Fruit fly (Drosophila melanogaster) whole organism, prepupa: ENCODE results near the gene awd.

ENCODE experiments used
- CG10631 ChIP-seq: fragments of 200-800 bp; sonication (Bioruptor generic); optimal IDR thresholded peaks from 2 replicates; lab custom pipeline; 2016; ENCODE audit warnings: missing biosample characterization, missing genetic modification characterization
- CG10669 ChIP-seq: fragments of 200-800 bp; sonication (Bioruptor generic); optimal IDR thresholded peaks from 3 replicates; lab custom pipeline; 2018; ENCODE audit warnings: missing biosample characterization, mild to moderate bottlenecking, missing genetic modification characterization, moderate library complexity
- CG11294 ChIP-seq: fragments of 200-800 bp; sonication (Bioruptor generic); IDR thresholded peaks from 2 replicates; pipeline ENCODE4 v1.3.6; 2022; ENCODE audit warnings: missing biosample characterization, missing genetic modification characterization
- CG11902 ChIP-seq: fragments of 200-800 bp; sonication (Bioruptor generic); optimal IDR thresholded peaks from 3 replicates; lab custom pipeline; 2016; ENCODE audit warnings: missing biosample characterization, missing genetic modification characterization
- CG15336 ChIP-seq: fragments of 200-800 bp; sonication (Bioruptor generic); IDR thresholded peaks from 2 replicates; pipeline ENCODE4 v1.3.6; 2022; ENCODE audit warnings: missing biosample characterization, missing genetic modification characterization
- CG1621 ChIP-seq: fragments of 200-800 bp; sonication (Bioruptor generic); optimal IDR thresholded peaks from 3 replicates; lab custom pipeline; 2018; ENCODE audit warnings: missing biosample characterization, mild to moderate bottlenecking, missing genetic modification characterization
- CG16779 ChIP-seq: fragments of 200-800 bp; sonication (Bioruptor generic); optimal IDR thresholded peaks from 3 replicates; lab custom pipeline; 2017; ENCODE audit warnings: missing biosample characterization, mild to moderate bottlenecking, missing genetic modification characterization
- CG3032 ChIP-seq: fragments of 200-800 bp; optimal IDR thresholded peaks from 2 replicates; lab custom pipeline; 2019; ENCODE audit warnings: missing biosample characterization, mild to moderate bottlenecking, missing genetic modification characterization, moderate library complexity
- CG31627 ChIP-seq: fragments of 200-800 bp; sonication (Bioruptor generic); optimal IDR thresholded peaks from 3 replicates; lab custom pipeline; 2016; ENCODE audit warnings: missing biosample characterization, missing genetic modification characterization
- CG34406 ChIP-seq: fragments of 200-800 bp; sonication (Bioruptor generic); optimal IDR thresholded peaks from 3 replicates; lab custom pipeline; 2016; ENCODE audit warnings: missing biosample characterization, missing genetic modification characterization
- CG3919 ChIP-seq: fragments of 200-800 bp; sonication (Bioruptor generic); optimal IDR thresholded peaks from 3 replicates; lab custom pipeline; 2016; ENCODE audit warnings: missing biosample characterization, missing genetic modification characterization
- CG6163 ChIP-seq: fragments of 200-800 bp; sonication (Bioruptor generic); IDR thresholded peaks from 3 replicates; pipeline ENCODE4 v1.3.6; 2022; ENCODE audit warnings: missing biosample characterization, missing genetic modification characterization
- CG6276 ChIP-seq: fragments of 200-800 bp; sonication (Bioruptor generic); optimal IDR thresholded peaks from 2 replicates; lab custom pipeline; 2017; ENCODE audit warnings: missing biosample characterization, mild to moderate bottlenecking, missing genetic modification characterization
- CG6792 ChIP-seq: fragments of 200-800 bp; sonication (Bioruptor generic); optimal IDR thresholded peaks from 3 replicates; lab custom pipeline; 2016; ENCODE audit warnings: missing biosample characterization, missing genetic modification characterization
- CG6854 ChIP-seq: fragments of 200-800 bp; sonication (Bioruptor generic); optimal IDR thresholded peaks from 2 replicates; lab custom pipeline; 2017; ENCODE audit warnings: missing biosample characterization, mild to moderate bottlenecking, missing genetic modification characterization
- CG7368 ChIP-seq: fragments of 200-800 bp; sonication (Bioruptor generic); optimal IDR thresholded peaks from 3 replicates; lab custom pipeline; 2016; ENCODE audit warnings: missing biosample characterization, missing genetic modification characterization
- CG8119 ChIP-seq: fragments of 200-800 bp; sonication (Bioruptor generic); IDR thresholded peaks from 3 replicates; pipeline ENCODE4 v1.3.6; 2022; ENCODE audit warnings: missing biosample characterization, missing genetic modification characterization
- CG8319 ChIP-seq: fragments of 200-800 bp; sonication (Bioruptor generic); optimal IDR thresholded peaks from 3 replicates; lab custom pipeline; 2016; ENCODE audit warnings: missing biosample characterization, missing genetic modification characterization
- CG8632 ChIP-seq: fragments of 200-800 bp; sonication (Bioruptor generic); optimal IDR thresholded peaks from 3 replicates; lab custom pipeline; 2016; ENCODE audit warnings: missing biosample characterization, missing genetic modification characterization
- CG9139 ChIP-seq: fragments of 200-800 bp; sonication (Bioruptor generic); optimal IDR thresholded peaks from 3 replicates; lab custom pipeline; 2017; ENCODE audit warnings: missing biosample characterization, mild to moderate bottlenecking, missing genetic modification characterization
- Eip93F ChIP-seq: fragments of 200-800 bp; sonication (Bioruptor generic); optimal IDR thresholded peaks from 2 replicates; lab custom pipeline; 2016; ENCODE audit warnings: missing biosample characterization, mild to moderate bottlenecking, missing genetic modification characterization
- Ets96B ChIP-seq: fragments of 200-800 bp; optimal IDR thresholded peaks from 2 replicates; lab custom pipeline; 2019; ENCODE audit warnings: missing biosample characterization, mild to moderate bottlenecking, missing genetic modification characterization, moderate library complexity
- Hr39 ChIP-seq: fragments of 200-800 bp; sonication (Bioruptor generic); optimal IDR thresholded peaks from 2 replicates; lab custom pipeline; 2016; ENCODE audit warnings: missing biosample characterization, missing genetic modification characterization
- Hr4 ChIP-seq: fragments of 200-800 bp; sonication (Bioruptor generic); optimal IDR thresholded peaks from 3 replicates; lab custom pipeline; 2016; ENCODE audit warnings: missing biosample characterization, missing genetic modification characterization
- Lpt ChIP-seq: fragments of 200-800 bp; sonication (Bioruptor generic); optimal IDR thresholded peaks from 3 replicates; lab custom pipeline; 2016; ENCODE audit warnings: missing biosample characterization, missing genetic modification characterization
- Met ChIP-seq: fragments of 200-800 bp; sonication (Bioruptor generic); optimal IDR thresholded peaks from 3 replicates; lab custom pipeline; 2016; ENCODE audit warnings: missing biosample characterization, missing genetic modification characterization
- OdsH ChIP-seq: fragments of 200-800 bp; sonication (Bioruptor generic); optimal IDR thresholded peaks from 3 replicates; lab custom pipeline; 2016; ENCODE audit warnings: missing biosample characterization, missing genetic modification characterization
- Sox102F ChIP-seq: fragments of 200-800 bp; sonication (Bioruptor generic); optimal IDR thresholded peaks from 2 replicates; lab custom pipeline; 2016; ENCODE audit warnings: missing biosample characterization, mild to moderate bottlenecking, missing genetic modification characterization
- Sox14 ChIP-seq: fragments of 200-800 bp; sonication (Bioruptor generic); optimal IDR thresholded peaks from 3 replicates; lab custom pipeline; 2016; ENCODE audit warnings: missing biosample characterization, missing genetic modification characterization
- achi ChIP-seq: fragments of 200-800 bp; sonication (Bioruptor generic); optimal IDR thresholded peaks from 3 replicates; lab custom pipeline; 2016; ENCODE audit warnings: missing biosample characterization, missing genetic modification characterization
- acj6 ChIP-seq: fragments of 200-800 bp; sonication (Bioruptor generic); optimal IDR thresholded peaks from 3 replicates; lab custom pipeline; 2016; ENCODE audit warnings: missing biosample characterization, missing genetic modification characterization
- cyc ChIP-seq: fragments of 200-800 bp; sonication (Bioruptor generic); optimal IDR thresholded peaks from 3 replicates; lab custom pipeline; 2016; ENCODE audit warnings: missing biosample characterization, missing genetic modification characterization
- dac ChIP-seq: fragments of 200-800 bp; sonication (Bioruptor generic); optimal IDR thresholded peaks from 2 replicates; lab custom pipeline; 2017; ENCODE audit warnings: missing biosample characterization, mild to moderate bottlenecking, missing genetic modification characterization
- dsx ChIP-seq: fragments of 200-800 bp; optimal IDR thresholded peaks from 3 replicates; lab custom pipeline; 2019; ENCODE audit warnings: missing biosample characterization, mild to moderate bottlenecking, missing genetic modification characterization, moderate library complexity; ENCODE audit not compliant: poor library complexity, severe bottlenecking
- eg ChIP-seq: fragments of 200-800 bp; sonication (Bioruptor generic); IDR thresholded peaks from 3 replicates; pipeline ENCODE4 v1.3.6; 2022; ENCODE audit warnings: missing biosample characterization, missing genetic modification characterization
- fd59A ChIP-seq: fragments of 200-800 bp; sonication (Bioruptor generic); optimal IDR thresholded peaks from 2 replicates; lab custom pipeline; 2017; ENCODE audit warnings: missing biosample characterization, mild to moderate bottlenecking, missing genetic modification characterization, missing genetic modification reagents
- fkh ChIP-seq: fragments of 200-800 bp; sonication (Bioruptor generic); optimal IDR thresholded peaks from 3 replicates; lab custom pipeline; 2017; ENCODE audit warnings: missing biosample characterization, mild to moderate bottlenecking, missing genetic modification characterization, moderate library complexity
- lz ChIP-seq: fragments of 200-800 bp; sonication (Bioruptor generic); optimal IDR thresholded peaks from 3 replicates; lab custom pipeline; 2016; ENCODE audit warnings: missing biosample characterization, missing genetic modification characterization
- net ChIP-seq: fragments of 200-800 bp; sonication (Bioruptor generic); optimal IDR thresholded peaks from 3 replicates; lab custom pipeline; 2016; ENCODE audit warnings: missing biosample characterization, missing genetic modification characterization
- salr ChIP-seq, 2 experiments: fragments of 200-800 bp; sonication (Bioruptor generic); optimal IDR thresholded peaks; 3 replicates each; lab custom pipeline; 2016 to 2018; ENCODE audit warnings: missing biosample characterization in 2 of 2, missing genetic modification characterization in 2 of 2, mild to moderate bottlenecking in 1 of 2
- spab ChIP-seq: fragments of 200-800 bp; sonication (Bioruptor generic); optimal IDR thresholded peaks from 2 replicates; lab custom pipeline; 2017; ENCODE audit warnings: missing biosample characterization, mild to moderate bottlenecking, missing genetic modification characterization, missing genetic modification reagents
- ss ChIP-seq, 2 experiments: fragments of 200-800 bp; sonication (Bioruptor generic); optimal IDR thresholded peaks; 2 replicates in 1 of 2; 3 replicates in 1 of 2; lab custom pipeline; 2017 to 2018; ENCODE audit warnings: mild to moderate bottlenecking in 2 of 2, missing biosample characterization in 2 of 2, missing genetic modification characterization in 2 of 2, moderate library complexity in 1 of 2
- svp ChIP-seq: fragments of 200-800 bp; sonication (Bioruptor generic); peaks from one replicate; lab custom pipeline; 2016; ENCODE audit warnings: missing biosample characterization, missing genetic modification characterization
- topi ChIP-seq: fragments of 200-800 bp; sonication (Bioruptor generic); optimal IDR thresholded peaks from 3 replicates; lab custom pipeline; 2016; ENCODE audit warnings: missing biosample characterization, missing genetic modification characterization
- vri ChIP-seq: fragments of 200-800 bp; sonication (Bioruptor generic); optimal IDR thresholded peaks from 3 replicates; lab custom pipeline; 2016; ENCODE audit warnings: missing biosample characterization, mild to moderate bottlenecking, missing genetic modification characterization

Gene awd

dm6 chr3R:31717299-31718167 lies 28.3 kb downstream of the awd start (continued):
- TF ChIP-seq Lpt (peak; percentile 64), acj6 (GFP tag; lab: Kevin White, UChicago) (peak; percentile 87), svp (peak; percentile 91), CG31627 (GFP tag; lab: Kevin White, UChicago) (peak; percentile 88), CG11294 (GFP tag; lab: Robert Waterston, UW) (peak; percentile 45; the same call in 1 of the 2 replicates), CG11902 (GFP tag; lab: Kevin White, UChicago) (peak; percentile 67), Hr4 (GFP tag; lab: Kevin White, UChicago) (peak; percentile 86), CG6792 (GFP tag; lab: Kevin White, UChicago) (peak; percentile 81), CG6276 (peak; percentile 66), CG9139 (GFP tag; lab: Kevin White, UChicago) (peak; percentile 65), fd59A (GFP tag; lab: Kevin White, UChicago) (peak; percentile 83), CG7368 (peak; percentile 69), Eip93F (GFP tag; lab: Kevin White, UChicago) (no peak), CG3919 (GFP tag; lab: Kevin White, UChicago) (peak; percentile 80), cyc (GFP tag; lab: Kevin White, UChicago) (peak; percentile 84), achi (GFP tag; lab: Kevin White, UChicago) (peak; percentile 83), CG10631 (peak; percentile 77), CG10669 (GFP tag; lab: Kevin White, UChicago) (peak; percentile 83), OdsH (GFP tag; lab: Kevin White, UChicago) (peak; percentile 88), CG8319 (GFP tag; lab: Kevin White, UChicago) (peak; percentile 63), CG34406 (GFP tag; lab: Kevin White, UChicago) (peak; percentile 76), Sox102F (GFP tag; lab: Kevin White, UChicago) (peak; percentile 84), CG6854 (GFP tag; lab: Kevin White, UChicago) (peak; percentile 39), CG3032 (tag; lab: Kevin White, UChicago) (peak; percentile 84), salr (GFP tag; optimal IDR thresholded peaks at IDR 0.05; lab: Kevin White, UChicago) (peak; percentile 51 to 81), fkh (GFP tag; lab: Kevin White, UChicago) (no peak), topi (GFP tag; lab: Kevin White, UChicago) (peak; percentile 87), CG16779 (tag; lab: Kevin White, UChicago) (peak; percentile 29), CG8119 (GFP tag; lab: Robert Waterston, UW) (peak; percentile 83)
- TF ChIP-seq, all 60 proteins: peak for 56

- TF ChIP-seq net (GFP tag; lab: Kevin White, UChicago) (no peak), dsx (no peak), svp (no peak), dac (GFP tag; lab: Kevin White, UChicago) (no peak), Ets96B (no peak), ss (GFP tag; optimal IDR thresholded peaks at IDR 0.05; lab: Kevin White, UChicago) (no peak), CG16779 (tag; lab: Kevin White, UChicago) (no peak), CG6163 (GFP tag; lab: Robert Waterston, UW) (no peak), CG10631 (no peak), eg (GFP tag; lab: Robert Waterston, UW) (no peak), Sox14 (GFP tag; lab: Kevin White, UChicago) (no peak), acj6 (GFP tag; lab: Kevin White, UChicago) (no peak)
These were observed 29.6 kb downstream of the awd start for dm6 chr3R:31716265-31716664.

dm6 chr3R:31715713-31716024 lies 30.2 kb downstream of the awd start:
- TF ChIP-seq achi (GFP tag; lab: Kevin White, UChicago) = peak; percentile 7
- TF ChIP-seq CG8632 (GFP tag; lab: Kevin White, UChicago) = no peak
- TF ChIP-seq spab = no peak
- peak; percentile 2 for TF ChIP-seq lz (GFP tag; lab: Kevin White, UChicago)
- no peak for TF ChIP-seq CG1621 (tag; lab: Kevin White, UChicago)
- no peak for TF ChIP-seq fd59A (GFP tag; lab: Kevin White, UChicago)
- TF ChIP-seq CG11902 (GFP tag; lab: Kevin White, UChicago) = no peak
- TF ChIP-seq Met = no peak
- no peak for TF ChIP-seq Hr39 (GFP tag; lab: Kevin White, UChicago)
- TF ChIP-seq OdsH (GFP tag; lab: Kevin White, UChicago) = no peak
- no peak for TF ChIP-seq vri
- peak; percentile 77 for TF ChIP-seq svp
- TF ChIP-seq CG31627 (GFP tag; lab: Kevin White, UChicago) = no peak
- TF ChIP-seq Eip93F (GFP tag; lab: Kevin White, UChicago) = no peak
- TF ChIP-seq Sox102F (GFP tag; lab: Kevin White, UChicago) = peak; percentile 14
- no peak for TF ChIP-seq CG8319 (GFP tag; lab: Kevin White, UChicago)
- TF ChIP-seq Hr4 (GFP tag; lab: Kevin White, UChicago) = no peak
- TF ChIP-seq CG15336 = no peak
- TF ChIP-seq dac (GFP tag; lab: Kevin White, UChicago) = no peak
- no peak for TF ChIP-seq CG11294 (GFP tag; lab: Robert Waterston, UW)
- no peak for TF ChIP-seq CG8119 (GFP tag; lab: Robert Waterston, UW)
